Fruit fly (Drosophila melanogaster) whole organism, wandering third instar larva: Measurements from ENCODE around the gene daed.

ENCODE experiments used
- CG32264 ChIP-seq: fragments of 200-800 bp; sonication (Bioruptor generic); optimal IDR thresholded peaks from 2 replicates; lab custom pipeline; 2016; ENCODE audit warnings: missing biosample characterization, missing genetic modification characterization
- CrebA ChIP-seq: fragments of 200-800 bp; sonication (Bioruptor generic); optimal IDR thresholded peaks from 2 replicates; lab custom pipeline; 2016; ENCODE audit warnings: missing biosample characterization, mild to moderate bottlenecking, missing genetic modification characterization, borderline replicate concordance
- Dfd ChIP-seq: fragments of >200 bp; optimal IDR thresholded peaks from 2 replicates; lab custom pipeline; 2017; ENCODE audit warnings: missing biosample characterization, missing genetic modification characterization
- Dif ChIP-seq: fragments of 200-275, 200-300 bp; sonication (Bioruptor generic); optimal IDR thresholded peaks from 2 replicates; lab custom pipeline; 2018; ENCODE audit warnings: missing biosample characterization, missing genetic modification characterization; ENCODE audit not compliant: partially characterized antibody
- GATAd ChIP-seq: sonication (Bioruptor generic); optimal IDR thresholded peaks from 2 replicates; lab custom pipeline; 2016; ENCODE audit warnings: missing biosample characterization, missing genetic modification characterization
- HLH106 ChIP-seq: fragments of 200-800 bp; optimal IDR thresholded peaks from 3 replicates; lab custom pipeline; 2019; ENCODE audit warnings: missing biosample characterization, mild to moderate bottlenecking, missing genetic modification characterization, moderate library complexity
- Hnf4 ChIP-seq: fragments of 200-800 bp; sonication (Bioruptor generic); optimal IDR thresholded peaks from 2 replicates; lab custom pipeline; 2016; ENCODE audit warnings: missing biosample characterization, mild to moderate bottlenecking, missing genetic modification characterization
- Hr78 ChIP-seq: fragments of >200 bp; optimal IDR thresholded peaks from 2 replicates; lab custom pipeline; 2017; ENCODE audit warnings: missing biosample characterization, missing genetic modification characterization
- Hr83 ChIP-seq: fragments of 200-300 bp; sonication (Bioruptor generic); optimal IDR thresholded peaks from 2 replicates; lab custom pipeline; 2016; ENCODE audit warnings: missing biosample characterization, mild to moderate bottlenecking, missing genetic modification characterization, moderate library complexity; ENCODE audit not compliant: poor library complexity, severe bottlenecking
- Mio ChIP-seq: sonication (Bioruptor generic); optimal IDR thresholded peaks from 2 replicates; lab custom pipeline; 2016; ENCODE audit warnings: missing biosample characterization, missing genetic modification characterization
- N ChIP-seq: fragments of >200 bp; optimal IDR thresholded peaks from 2 replicates; lab custom pipeline; 2018; ENCODE audit warnings: missing biosample characterization, missing external identifiers, missing genetic modification characterization
- Rel ChIP-seq, 2 experiments: fragments of 200-800 bp; sonication (Bioruptor generic) in 1 of 2; optimal IDR thresholded peaks; 2 replicates in 1 of 2; 3 replicates in 1 of 2; lab custom pipeline; 2016 to 2019; ENCODE audit warnings: mild to moderate bottlenecking in 2 of 2, missing biosample characterization in 2 of 2, missing genetic modification characterization in 2 of 2, moderate library complexity in 1 of 2
- Sp1 ChIP-seq: fragments of 200-800 bp; sonication (Bioruptor generic); optimal IDR thresholded peaks from 3 replicates; lab custom pipeline; 2019; ENCODE audit warnings: missing biosample characterization, mild to moderate bottlenecking, missing genetic modification characterization, moderate library complexity
- Vsx2 ChIP-seq: fragments of 200-300, 225-300 bp; sonication (Bioruptor generic); optimal IDR thresholded peaks from 2 replicates; lab custom pipeline; 2018; ENCODE audit warnings: missing biosample characterization, missing genetic modification characterization; ENCODE audit not compliant: partially characterized antibody
- br ChIP-seq: fragments of 200-800 bp; sonication (Bioruptor generic); optimal IDR thresholded peaks from 2 replicates; lab custom pipeline; 2016; ENCODE audit warnings: missing biosample characterization, missing genetic modification characterization
- brk ChIP-seq: fragments of 200-800 bp; sonication (Bioruptor generic); optimal IDR thresholded peaks from 2 replicates; lab custom pipeline; 2016; ENCODE audit warnings: missing biosample characterization, mild to moderate bottlenecking, missing genetic modification characterization
- dmrt93B ChIP-seq: fragments of 200-800 bp; sonication (Bioruptor generic); optimal IDR thresholded peaks from 2 replicates; lab custom pipeline; 2018; ENCODE audit warnings: missing biosample characterization, mild to moderate bottlenecking, missing genetic modification characterization
- foxo ChIP-seq, 2 experiments: fragments of 200-800 bp; sonication (Bioruptor generic); optimal IDR thresholded peaks; 2 replicates in 1 of 2; 3 replicates in 1 of 2; lab custom pipeline; 2016 to 2017; ENCODE audit warnings: missing biosample characterization in 2 of 2, missing genetic modification characterization in 2 of 2
- fru ChIP-seq: fragments of 200-800 bp; sonication (Bioruptor generic); optimal IDR thresholded peaks from 3 replicates; lab custom pipeline; 2016; ENCODE audit warnings: missing biosample characterization, mild to moderate bottlenecking, missing genetic modification characterization
- h ChIP-seq: fragments of 200-800 bp; sonication (Bioruptor generic); optimal IDR thresholded peaks from 3 replicates; lab custom pipeline; 2016; ENCODE audit warnings: missing biosample characterization, mild to moderate bottlenecking, missing genetic modification characterization
- jim ChIP-seq: fragments of 175-275, 200-325 bp; sonication (Bioruptor generic); optimal IDR thresholded peaks from 2 replicates; lab custom pipeline; 2016; ENCODE audit warnings: missing biosample characterization, mild to moderate bottlenecking, missing genetic modification characterization
- lola ChIP-seq: fragments of >200 bp; optimal IDR thresholded peaks from 2 replicates; lab custom pipeline; 2017; ENCODE audit warnings: missing biosample characterization, missing genetic modification characterization
- pan ChIP-seq: fragments of >200 bp; optimal IDR thresholded peaks from 2 replicates; lab custom pipeline; 2017
- psq ChIP-seq: fragments of 200-800 bp; sonication (Bioruptor generic); optimal IDR thresholded peaks from 3 replicates; lab custom pipeline; 2017; ENCODE audit warnings: missing biosample characterization, mild to moderate bottlenecking, missing genetic modification characterization, moderate library complexity
- rgr ChIP-seq: fragments of 200-800 bp; sonication (Bioruptor generic); optimal IDR thresholded peaks from 3 replicates; lab custom pipeline; 2016; ENCODE audit warnings: missing biosample characterization, mild to moderate bottlenecking, missing genetic modification characterization
- sv ChIP-seq: fragments of 200-800 bp; sonication (Bioruptor generic); optimal IDR thresholded peaks from 3 replicates; lab custom pipeline; 2016; ENCODE audit warnings: missing biosample characterization, missing genetic modification characterization
- tai ChIP-seq: sonication (Bioruptor generic); optimal IDR thresholded peaks from 2 replicates; lab custom pipeline; 2016; ENCODE audit warnings: missing biosample characterization, missing genetic modification characterization
- usp ChIP-seq: fragments of >200 bp; optimal IDR thresholded peaks from 2 replicates; lab custom pipeline; 2017; ENCODE audit warnings: missing biosample characterization, missing genetic modification characterization
- woc ChIP-seq: sonication (Bioruptor generic); optimal IDR thresholded peaks from 2 replicates; lab custom pipeline; 2016; ENCODE audit warnings: missing biosample characterization, mild to moderate bottlenecking, missing genetic modification characterization

Gene daed

dm6 chr2L:2168894-2169456 lies 47.1 kb downstream of the daed start:
- TF ChIP-seq CrebA (GFP tag; lab: Kevin White, UChicago) = no peak

dm6 chr2L:2168184-2168893 lies 47.8 kb downstream of the daed start:
- TF ChIP-seq woc = no peak
- TF ChIP-seq h (GFP tag; lab: Kevin White, UChicago) = peak; percentile 26
- TF ChIP-seq tai (GFP tag; lab: Kevin White, UChicago) = no peak
- TF ChIP-seq Hr78 (GFP tag; lab: Kevin White, UChicago) = no peak
- TF ChIP-seq Hnf4 (GFP tag; lab: Kevin White, UChicago) = no peak
- no peak for TF ChIP-seq Mio (GFP tag; lab: Kevin White, UChicago)
- no peak for TF ChIP-seq Rel (GFP tag; optimal IDR thresholded peaks at IDR 0.05; lab: Kevin White, UChicago)
- peak; percentile 4 for TF ChIP-seq Rel (tag; optimal IDR thresholded peaks at IDR 0.05; lab: Kevin White, UChicago)
- TF ChIP-seq pan (lab: Kevin White, UChicago) = no peak
- no peak for TF ChIP-seq HLH106 (tag; lab: Kevin White, UChicago)
- TF ChIP-seq foxo (GFP tag; optimal IDR thresholded peaks at IDR 0.05; lab: Kevin White, UChicago) = no peak
- TF ChIP-seq Hr83 (GFP tag; lab: Kevin White, UChicago) = peak; percentile 29
- no peak for TF ChIP-seq lola
- TF ChIP-seq Dfd (GFP tag; lab: Kevin White, UChicago) = no peak
- no peak for TF ChIP-seq rgr (GFP tag; lab: Kevin White, UChicago)
- no peak for TF ChIP-seq Dif (GFP tag; lab: Kevin White, UChicago)
- TF ChIP-seq br = peak; percentile 34
- no peak for TF ChIP-seq brk
- TF ChIP-seq jim (GFP tag; lab: Kevin White, UChicago) = no peak
- no peak for TF ChIP-seq N (GFP tag; lab: Kevin White, UChicago)
- TF ChIP-seq sv (GFP tag; lab: Kevin White, UChicago) = no peak

dm6 chr2L:2166958-2167707 lies 49.0 kb downstream of the daed start:
- TF ChIP-seq psq (GFP tag; lab: Kevin White, UChicago) (peak; percentile 62), pan (lab: Kevin White, UChicago) (no peak), N (GFP tag; lab: Kevin White, UChicago) (no peak)
- TF ChIP-seq, all 38 proteins: peak for 1

DNA sequence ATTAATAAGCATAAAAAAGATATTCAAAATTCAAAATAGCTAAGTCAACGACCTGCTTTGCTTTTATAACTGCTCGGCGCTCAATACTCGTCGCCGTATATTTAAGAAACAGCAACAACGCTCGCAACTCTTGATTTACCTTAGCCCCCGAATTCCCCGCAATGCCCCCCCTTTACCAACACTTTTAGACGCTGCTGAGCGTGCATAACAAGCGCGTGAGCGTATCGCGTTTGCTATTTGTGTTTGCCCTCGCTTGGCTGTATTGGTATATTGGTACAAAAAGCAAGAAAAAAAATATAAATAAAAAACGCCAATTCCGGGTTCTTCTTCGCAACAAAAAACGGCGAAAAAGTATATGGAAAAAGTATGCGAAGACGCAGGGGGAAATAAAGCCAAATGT lies 50.2 kb downstream of the daed start:
- TF ChIP-seq jim (GFP tag; lab: Kevin White, UChicago) (no peak), N (GFP tag; lab: Kevin White, UChicago) (no peak), tai (GFP tag; lab: Kevin White, UChicago) (no peak), GATAd (GFP tag; lab: Kevin White, UChicago) (no peak), CG32264 (GFP tag; lab: Kevin White, UChicago) (no peak), Sp1 (peak; percentile 34), Vsx2 (GFP tag; lab: Kevin White, UChicago) (no peak), dmrt93B (GFP tag; lab: Kevin White, UChicago) (no peak), Rel (GFP tag; optimal IDR thresholded peaks at IDR 0.05; lab: Kevin White, UChicago) (no peak), Rel (tag; optimal IDR thresholded peaks at IDR 0.05; lab: Kevin White, UChicago) (peak; percentile 59), lola (no peak), Mio (GFP tag; lab: Kevin White, UChicago) (no peak), h (GFP tag; lab: Kevin White, UChicago) (peak; percentile 47), pan (lab: Kevin White, UChicago) (no peak), Hr83 (GFP tag; lab: Kevin White, UChicago) (no peak), HLH106 (tag; lab: Kevin White, UChicago) (no peak), CrebA (GFP tag; lab: Kevin White, UChicago) (peak; percentile 20), fru (GFP tag; lab: Kevin White, UChicago) (no peak), Hnf4 (GFP tag; lab: Kevin White, UChicago) (peak; percentile 29), usp (GFP tag; lab: Kevin White, UChicago) (no peak), br (peak; percentile 23), Dfd (GFP tag; lab: Kevin White, UChicago) (no peak), rgr (GFP tag; lab: Kevin White, UChicago) (peak; percentile 23)
